Fruit fly (Drosophila melanogaster) whole organism, pupa: ENCODE data around the gene CG6462.

Source experiments
- CG10348 ChIP-seq: fragments of 200-800 bp; sonication (Bioruptor generic); IDR thresholded peaks from 2 replicates; pipeline ENCODE4 v1.3.6; 2022; ENCODE audit warnings: missing biosample characterization, missing genetic modification characterization
- CG12605 ChIP-seq: fragments of 200-800 bp; sonication (Bioruptor generic); IDR thresholded peaks from 2 replicates; pipeline ENCODE4 v1.3.6; 2022; ENCODE audit warnings: missing biosample characterization, missing genetic modification characterization
- CG13204 ChIP-seq: fragments of 200-800 bp; sonication (Bioruptor generic); optimal IDR thresholded peaks from 2 replicates; lab custom pipeline; 2018; ENCODE audit warnings: missing biosample characterization, mild to moderate bottlenecking, missing genetic modification characterization, moderate library complexity
- CG14655 ChIP-seq: fragments of 200-800 bp; sonication (Bioruptor generic); optimal IDR thresholded peaks from 3 replicates; lab custom pipeline; 2017; ENCODE audit warnings: mild to moderate bottlenecking, missing biosample characterization, missing genetic modification reagents, missing genetic modification characterization
- CG15710 ChIP-seq: fragments of 200-800 bp; sonication (Bioruptor generic); optimal IDR thresholded peaks from 2 replicates; lab custom pipeline; 2018; ENCODE audit warnings: missing biosample characterization, mild to moderate bottlenecking, missing genetic modification characterization, moderate library complexity
- CG17806 ChIP-seq: fragments of 200-800 bp; sonication (Bioruptor generic); optimal IDR thresholded peaks from 2 replicates; lab custom pipeline; 2018; ENCODE audit warnings: missing biosample characterization, mild to moderate bottlenecking, missing genetic modification characterization, moderate library complexity
- CG32121 ChIP-seq: fragments of 200-800 bp; sonication (Bioruptor generic); IDR thresholded peaks from 2 replicates; pipeline ENCODE4 v1.3.6; 2022; ENCODE audit warnings: missing biosample characterization, missing genetic modification characterization
- CG34367 ChIP-seq: fragments of 200-800 bp; sonication (Bioruptor generic); optimal IDR thresholded peaks from 2 replicates; lab custom pipeline; 2018; ENCODE audit warnings: missing biosample characterization, mild to moderate bottlenecking, missing genetic modification characterization
- CG4496 ChIP-seq: fragments of 200-800 bp; sonication (Bioruptor generic); IDR thresholded peaks from 3 replicates; pipeline ENCODE4 v1.3.6; 2022; ENCODE audit warnings: missing biosample characterization, missing genetic modification characterization
- CG8159 ChIP-seq: fragments of 200-800 bp; sonication (Bioruptor generic); optimal IDR thresholded peaks from 3 replicates; lab custom pipeline; 2018; ENCODE audit warnings: missing biosample characterization, mild to moderate bottlenecking, missing genetic modification characterization, moderate library complexity
- CG8301 ChIP-seq: fragments of 200-800 bp; sonication (Bioruptor generic); optimal IDR thresholded peaks from 2 replicates; lab custom pipeline; 2018; ENCODE audit warnings: missing biosample characterization, mild to moderate bottlenecking, missing genetic modification characterization
- CG9948 ChIP-seq: fragments of 200-800 bp; sonication (Bioruptor generic); optimal IDR thresholded peaks from 2 replicates; lab custom pipeline; 2018; ENCODE audit warnings: missing biosample characterization, mild to moderate bottlenecking, missing genetic modification characterization, moderate library complexity
- D1 ChIP-seq: fragments of 200-800 bp; sonication (Bioruptor generic); optimal IDR thresholded peaks from 2 replicates; lab custom pipeline; 2018; ENCODE audit warnings: missing biosample characterization, mild to moderate bottlenecking, missing genetic modification characterization, moderate library complexity
- EcR ChIP-seq: fragments of 200-800 bp; sonication (Bioruptor generic); optimal IDR thresholded peaks from 3 replicates; lab custom pipeline; 2019; ENCODE audit warnings: missing biosample characterization, missing genetic modification characterization, mild to moderate bottlenecking, moderate library complexity, missing genetic modification reagents
- Ets98B ChIP-seq: fragments of 200-800 bp; sonication (Bioruptor generic); IDR thresholded peaks from 2 replicates; pipeline ENCODE4 v1.3.6; 2022; ENCODE audit warnings: missing biosample characterization, missing genetic modification characterization
- Pif1A ChIP-seq: fragments of 200-800 bp; sonication (Bioruptor generic); optimal IDR thresholded peaks from 3 replicates; lab custom pipeline; 2016; ENCODE audit warnings: missing biosample characterization, missing genetic modification characterization
- Pif1B ChIP-seq: fragments of 200-800 bp; sonication (Bioruptor generic); optimal IDR thresholded peaks from 3 replicates; lab custom pipeline; 2016; ENCODE audit warnings: missing biosample characterization, missing genetic modification characterization
- Snoo ChIP-seq: fragments of 200-800 bp; sonication (Bioruptor generic); optimal IDR thresholded peaks from 3 replicates; lab custom pipeline; 2017; ENCODE audit warnings: missing biosample characterization, mild to moderate bottlenecking, missing genetic modification characterization, inconsistent platforms
- fd96Ca ChIP-seq: fragments of 200-800 bp; sonication (Bioruptor generic); IDR thresholded peaks from 3 replicates; pipeline ENCODE4 v1.3.6; 2022; ENCODE audit warnings: missing biosample characterization, missing genetic modification characterization
- gl ChIP-seq: fragments of 200-800 bp; sonication (Bioruptor generic); optimal IDR thresholded peaks from 2 replicates; lab custom pipeline; 2018; ENCODE audit warnings: missing biosample characterization, mild to moderate bottlenecking, missing genetic modification characterization
- rn ChIP-seq: fragments of 200-800 bp; sonication (Bioruptor generic); IDR thresholded peaks from 2 replicates; pipeline ENCODE4 v1.3.6; 2022; ENCODE audit warnings: missing biosample characterization, missing genetic modification characterization

CG6462 gene

dm6 chr3L:6012950-6013349, 24.0 kb upstream of the CG6462 start:
- TF ChIP-seq Snoo (tag; lab: Kevin White, UChicago): no peak
- no peak for TF ChIP-seq CG13204 (GFP tag; lab: Kevin White, UChicago)
- TF ChIP-seq Pif1A (GFP tag; lab: Kevin White, UChicago): no peak
- no peak for TF ChIP-seq CG8301 (tag; lab: Kevin White, UChicago)
- TF ChIP-seq fd96Ca (GFP tag; lab: Robert Waterston, UW): no peak
- TF ChIP-seq Ets98B (GFP tag; lab: Robert Waterston, UW): no peak
- TF ChIP-seq CG14655 (GFP tag; lab: Kevin White, UChicago): no peak
- no peak for TF ChIP-seq Pif1B (GFP tag; lab: Kevin White, UChicago)
- no peak for TF ChIP-seq CG17806 (tag; lab: Kevin White, UChicago)
- TF ChIP-seq D1: no peak
- TF ChIP-seq CG15710: no peak
- no peak for TF ChIP-seq CG8159 (tag; lab: Kevin White, UChicago)
- TF ChIP-seq, all 21 proteins: peak for 0

- no peak for TF ChIP-seq Pif1B (GFP tag; lab: Kevin White, UChicago)
- TF ChIP-seq CG34367 (tag; lab: Kevin White, UChicago): no peak
- no peak for TF ChIP-seq CG17806 (tag; lab: Kevin White, UChicago)
- TF ChIP-seq CG32121 (GFP tag; lab: Robert Waterston, UW): no peak
- TF ChIP-seq CG8301 (tag; lab: Kevin White, UChicago): no peak
- TF ChIP-seq CG8159 (tag; lab: Kevin White, UChicago): peak; percentile 47
- no peak for TF ChIP-seq EcR (GFP tag; lab: Kevin White, UChicago)
- peak; percentile 20 for TF ChIP-seq CG14655 (GFP tag; lab: Kevin White, UChicago)
- no peak for TF ChIP-seq CG9948 (tag; lab: Kevin White, UChicago)
- peak; percentile 18 for TF ChIP-seq CG15710
- no peak for TF ChIP-seq CG12605
- TF ChIP-seq, all 21 proteins: peak for 3
Observed at dm6 chr3L:6022142-6022541, 14.8 kb upstream of the CG6462 start.

- no peak for TF ChIP-seq CG14655 (GFP tag; lab: Kevin White, UChicago)
Observed at dm6 chr3L:6033008-6033407, 3.9 kb upstream of the CG6462 start.

dm6 chr3L:6034511-6034910, 2.4 kb upstream of the CG6462 start, which contains the start of gene CG10477:
TSS of gene CG10477 (minus strand) at chr3L:6034611.
- no peak for TF ChIP-seq Pif1A (GFP tag; lab: Kevin White, UChicago)
- TF ChIP-seq CG13204 (GFP tag; lab: Kevin White, UChicago): no peak
- no peak for TF ChIP-seq rn (GFP tag; lab: Robert Waterston, UW)
- no peak for TF ChIP-seq CG4496 (GFP tag; lab: Robert Waterston, UW)
- no peak for TF ChIP-seq CG9948 (tag; lab: Kevin White, UChicago)
- no peak for TF ChIP-seq gl (tag; lab: Kevin White, UChicago)
- TF ChIP-seq fd96Ca (GFP tag; lab: Robert Waterston, UW): no peak
- no peak for TF ChIP-seq EcR (GFP tag; lab: Kevin White, UChicago)
- TF ChIP-seq CG34367 (tag; lab: Kevin White, UChicago): no peak
- TF ChIP-seq CG14655 (GFP tag; lab: Kevin White, UChicago): no peak
- TF ChIP-seq CG10348: no peak
- TF ChIP-seq CG8159 (tag; lab: Kevin White, UChicago): no peak
- TF ChIP-seq CG17806 (tag; lab: Kevin White, UChicago): no peak
- no peak for TF ChIP-seq CG32121 (GFP tag; lab: Robert Waterston, UW)
- TF ChIP-seq Ets98B (GFP tag; lab: Robert Waterston, UW): no peak
- no peak for TF ChIP-seq Pif1B (GFP tag; lab: Kevin White, UChicago)
- TF ChIP-seq Snoo (tag; lab: Kevin White, UChicago): no peak
- no peak for TF ChIP-seq D1
- TF ChIP-seq CG15710: no peak

- TF ChIP-seq Pif1B (GFP tag; lab: Kevin White, UChicago) (no peak), CG13204 (GFP tag; lab: Kevin White, UChicago) (no peak), CG10348 (no peak), CG12605 (no peak), fd96Ca (GFP tag; lab: Robert Waterston, UW) (no peak), CG14655 (GFP tag; lab: Kevin White, UChicago) (no peak), CG8301 (tag; lab: Kevin White, UChicago) (no peak), CG8159 (tag; lab: Kevin White, UChicago) (no peak), Pif1A (GFP tag; lab: Kevin White, UChicago) (no peak), CG15710 (no peak), D1 (no peak), CG9948 (tag; lab: Kevin White, UChicago) (no peak), gl (tag; lab: Kevin White, UChicago) (no peak), CG17806 (tag; lab: Kevin White, UChicago) (no peak), EcR (GFP tag; lab: Kevin White, UChicago) (no peak), CG4496 (GFP tag; lab: Robert Waterston, UW) (no peak), rn (GFP tag; lab: Robert Waterston, UW) (no peak)
Observed at dm6 chr3L:6034916-6035315, 2.0 kb upstream of the CG6462 start, which contains the start of gene yip7. TSS of gene yip7 (plus strand) at chr3L:6035216.

dm6 chr3L:6036141-6036540, 770 bp upstream of the CG6462 start:
- TF ChIP-seq CG32121 (GFP tag; lab: Robert Waterston, UW) (no peak), EcR (GFP tag; lab: Kevin White, UChicago) (no peak), CG4496 (GFP tag; lab: Robert Waterston, UW) (no peak), Pif1B (GFP tag; lab: Kevin White, UChicago) (no peak), CG10348 (no peak), rn (GFP tag; lab: Robert Waterston, UW) (no peak)
